Fruit fly (Drosophila melanogaster) whole organism, embryonic: ENCODE data around the gene hng2.

Source experiments
- ATbp ChIP-seq: fragments of 200-800 bp; sonication (Bioruptor generic); optimal IDR thresholded peaks from 2 replicates; lab custom pipeline; 2017; ENCODE audit warnings: missing biosample characterization, mild to moderate bottlenecking, missing genetic modification characterization, missing genetic modification reagents
- Ada2b ChIP-seq: fragments of 200-800 bp; sonication (Bioruptor generic); IDR thresholded peaks from 2 replicates; pipeline ENCODE4 v1.3.6; 2022; ENCODE audit warnings: missing biosample characterization, missing genetic modification characterization
- Adf1 ChIP-seq: fragments of 200-800 bp; sonication (Bioruptor generic); IDR thresholded peaks from 2 replicates; pipeline ENCODE4 v1.3.6; 2022; ENCODE audit warnings: missing biosample characterization, missing genetic modification characterization
- C15 ChIP-seq: fragments of 200-800 bp; sonication (Bioruptor generic); IDR thresholded peaks from 3 replicates; pipeline ENCODE4 v1.3.6; 2022; ENCODE audit warnings: missing biosample characterization, missing genetic modification characterization
- CG10209 ChIP-seq: fragments of 200-800 bp; sonication (Bioruptor generic); optimal IDR thresholded peaks from 3 replicates; lab custom pipeline; 2017; ENCODE audit warnings: missing biosample characterization, mild to moderate bottlenecking, missing genetic modification characterization, missing genetic modification reagents
- CG10431 ChIP-seq: fragments of 200-800 bp; sonication (Bioruptor generic); optimal IDR thresholded peaks from 3 replicates; lab custom pipeline; 2018; ENCODE audit warnings: missing biosample characterization, mild to moderate bottlenecking, missing genetic modification characterization
- CG10462 ChIP-seq: fragments of 200-800 bp; sonication (Bioruptor generic); optimal IDR thresholded peaks from 2 replicates; lab custom pipeline; 2016; ENCODE audit warnings: missing biosample characterization, missing genetic modification characterization
- CG11504 ChIP-seq: fragments of 200-800 bp; sonication (Bioruptor generic); optimal IDR thresholded peaks from 3 replicates; lab custom pipeline; 2019; ENCODE audit warnings: missing biosample characterization, mild to moderate bottlenecking, missing genetic modification characterization, moderate library complexity
- CG12071 ChIP-seq: fragments of 200-800 bp; sonication (Bioruptor generic); optimal IDR thresholded peaks from 3 replicates; lab custom pipeline; 2018; ENCODE audit warnings: missing biosample characterization, mild to moderate bottlenecking, missing genetic modification characterization
- CG12659 ChIP-seq: fragments of 200-800 bp; sonication (Bioruptor generic); optimal IDR thresholded peaks from 3 replicates; lab custom pipeline; 2017; ENCODE audit warnings: mild to moderate bottlenecking, missing biosample characterization, missing genetic modification reagents, missing genetic modification characterization
- CG13624 ChIP-seq: fragments of 200-800 bp; sonication (Bioruptor generic); optimal IDR thresholded peaks from 2 replicates; lab custom pipeline; 2016; ENCODE audit warnings: missing biosample characterization, missing genetic modification characterization
- CG14014 ChIP-seq: fragments of 200-800 bp; sonication (Bioruptor generic); IDR thresholded peaks from 2 replicates; pipeline ENCODE4 v1.3.6; 2022; ENCODE audit warnings: missing biosample characterization, missing genetic modification characterization
- CG14710 ChIP-seq: fragments of 200-800 bp; sonication (Bioruptor generic); optimal IDR thresholded peaks from 3 replicates; lab custom pipeline; 2019; ENCODE audit warnings: missing biosample characterization, mild to moderate bottlenecking, missing genetic modification characterization, moderate library complexity
- CG15073 ChIP-seq: fragments of 200-800 bp; sonication (Bioruptor generic); optimal IDR thresholded peaks from 2 replicates; lab custom pipeline; 2016; ENCODE audit warnings: missing biosample characterization, missing genetic modification characterization
- CG17186 ChIP-seq: fragments of 200-800 bp; sonication (Bioruptor generic); optimal IDR thresholded peaks from 3 replicates; lab custom pipeline; 2017; ENCODE audit warnings: missing biosample characterization, missing genetic modification reagents, missing genetic modification characterization
- CG18262 ChIP-seq: fragments of 200-800 bp; optimal IDR thresholded peaks from 3 replicates; lab custom pipeline; 2019; ENCODE audit warnings: missing biosample characterization, mild to moderate bottlenecking, missing genetic modification characterization, moderate library complexity
- CG18619 ChIP-seq: fragments of 200-800 bp; sonication (Bioruptor generic); optimal IDR thresholded peaks from 3 replicates; lab custom pipeline; 2017; ENCODE audit warnings: missing biosample characterization, mild to moderate bottlenecking, missing genetic modification characterization
- CG2712 ChIP-seq: fragments of 200-800 bp; optimal IDR thresholded peaks from 3 replicates; lab custom pipeline; 2019; ENCODE audit warnings: missing biosample characterization, mild to moderate bottlenecking, missing genetic modification characterization, moderate library complexity
- CG31441 ChIP-seq: fragments of 200-800 bp; sonication (Bioruptor generic); IDR thresholded peaks from 2 replicates; pipeline ENCODE4 v1.3.6; 2022; ENCODE audit warnings: missing biosample characterization, missing genetic modification characterization
- CG32532 ChIP-seq: fragments of 200-800 bp; sonication (Bioruptor generic); IDR thresholded peaks from 2 replicates; pipeline ENCODE4 v1.3.6; 2022; ENCODE audit warnings: missing biosample characterization, missing genetic modification characterization
- CG32767 ChIP-seq: fragments of 200-800 bp; sonication (Bioruptor generic); IDR thresholded peaks from 2 replicates; pipeline ENCODE4 v1.3.6; 2022; ENCODE audit warnings: missing biosample characterization, missing genetic modification characterization
- CG34422 ChIP-seq: fragments of 200-800 bp; sonication (Bioruptor generic); IDR thresholded peaks from 3 replicates; pipeline ENCODE4 v1.3.6; 2022; ENCODE audit warnings: missing biosample characterization, missing genetic modification characterization
- CG4707 ChIP-seq: fragments of 200-800 bp; sonication (Bioruptor generic); optimal IDR thresholded peaks from 2 replicates; lab custom pipeline; 2018; ENCODE audit warnings: missing biosample characterization, mild to moderate bottlenecking, missing genetic modification characterization, moderate library complexity
- CG4854 ChIP-seq: fragments of 200-800 bp; sonication (Bioruptor generic); optimal IDR thresholded peaks from 2 replicates; lab custom pipeline; 2016; ENCODE audit warnings: missing biosample characterization, missing genetic modification characterization, inconsistent platforms
- CG5953 ChIP-seq: fragments of 200-800 bp; sonication (Bioruptor generic); IDR thresholded peaks from 2 replicates; pipeline ENCODE4 v1.3.6; 2022; ENCODE audit warnings: missing biosample characterization, missing genetic modification characterization
- CG6254 ChIP-seq: fragments of 200-800 bp; sonication (Bioruptor generic); optimal IDR thresholded peaks from 3 replicates; lab custom pipeline; 2017; ENCODE audit warnings: mild to moderate bottlenecking, missing biosample characterization, missing genetic modification reagents, missing genetic modification characterization
- CG9876 ChIP-seq: fragments of 200-800 bp; sonication (Bioruptor generic); optimal IDR thresholded peaks from 2 replicates; lab custom pipeline; 2016; ENCODE audit warnings: missing biosample characterization, missing genetic modification characterization
- D19A ChIP-seq: fragments of 200-800 bp; optimal IDR thresholded peaks from 3 replicates; lab custom pipeline; 2019; ENCODE audit warnings: missing biosample characterization, mild to moderate bottlenecking, missing genetic modification characterization, moderate library complexity
- Elba2 ChIP-seq: fragments of 200-800 bp; sonication (Bioruptor generic); optimal IDR thresholded peaks from 3 replicates; lab custom pipeline; 2016; ENCODE audit warnings: missing biosample characterization, missing genetic modification characterization
- Hr39 ChIP-seq: fragments of >200 bp; optimal IDR thresholded peaks from 2 replicates; lab custom pipeline; 2017
- Optix ChIP-seq: fragments of 200-800 bp; sonication (Bioruptor generic); IDR thresholded peaks from 3 replicates; pipeline ENCODE4 v1.3.6; 2022; ENCODE audit warnings: missing biosample characterization, missing genetic modification characterization
- Sry-δ ChIP-seq: fragments of 200-800 bp; sonication (Bioruptor generic); optimal IDR thresholded peaks from 2 replicates; lab custom pipeline; 2016; ENCODE audit warnings: missing biosample characterization, missing genetic modification characterization
- Xbp1 ChIP-seq: fragments of 200-800 bp; sonication (Bioruptor generic); optimal IDR thresholded peaks from 3 replicates; lab custom pipeline; 2016; ENCODE audit warnings: missing biosample characterization, mild to moderate bottlenecking, missing genetic modification characterization
- ato ChIP-seq: fragments of 200-800 bp; sonication (Bioruptor generic); IDR thresholded peaks from 2 replicates; pipeline ENCODE4 v1.3.6; 2022; ENCODE audit warnings: missing biosample characterization, missing genetic modification characterization; ENCODE audit not compliant: partially characterized antibody
- btn ChIP-seq: fragments of 200-800 bp; sonication (Bioruptor generic); optimal IDR thresholded peaks from 2 replicates; lab custom pipeline; 2016; ENCODE audit warnings: missing biosample characterization, missing genetic modification characterization
- dm ChIP-seq: fragments of 200-800 bp; sonication (Bioruptor generic); optimal IDR thresholded peaks from 3 replicates; lab custom pipeline; 2016; ENCODE audit warnings: missing biosample characterization, missing genetic modification characterization
- dmrt11E ChIP-seq: fragments of 200-800 bp; sonication (Bioruptor generic); optimal IDR thresholded peaks from 3 replicates; lab custom pipeline; 2018; ENCODE audit warnings: missing biosample characterization, mild to moderate bottlenecking, missing genetic modification characterization, moderate library complexity
- exex ChIP-seq: fragments of 200-800 bp; sonication (Bioruptor generic); optimal IDR thresholded peaks from 4 replicates; lab custom pipeline; 2018; ENCODE audit warnings: missing biosample characterization, mild to moderate bottlenecking, missing genetic modification characterization, moderate library complexity
- fru ChIP-seq: fragments of >200 bp; optimal IDR thresholded peaks from 2 replicates; lab custom pipeline; 2017
- gsb ChIP-seq: fragments of 200-800 bp; sonication (Bioruptor generic); IDR thresholded peaks from 2 replicates; pipeline ENCODE4 v1.3.6; 2022; ENCODE audit warnings: missing biosample characterization, missing genetic modification characterization
- gt ChIP-seq: fragments of 200-800 bp; sonication (Bioruptor generic); IDR thresholded peaks from 2 replicates; pipeline ENCODE4 v1.3.6; 2022; ENCODE audit warnings: missing biosample characterization, missing genetic modification characterization
- h ChIP-seq: fragments of >200 bp; optimal IDR thresholded peaks from 2 replicates; lab custom pipeline; 2017
- insv ChIP-seq, 2 experiments: fragments of 200-800 bp; sonication (Bioruptor generic); optimal IDR thresholded peaks; 3 replicates each; lab custom pipeline; 2016 to 2018; ENCODE audit warnings: missing biosample characterization in 2 of 2, missing genetic modification characterization in 2 of 2
- lab ChIP-seq: fragments of 200-800 bp; sonication (Bioruptor generic); optimal IDR thresholded peaks from 3 replicates; lab custom pipeline; 2017; ENCODE audit warnings: missing biosample characterization, missing genetic modification characterization, mild to moderate bottlenecking, moderate library complexity, missing genetic modification reagents
- lov ChIP-seq, 2 experiments: fragments of 200-800 bp in 1 of 2; fragments of >200 bp in 1 of 2; sonication (Bioruptor generic) in 1 of 2; IDR thresholded peaks in 1 of 2; optimal IDR thresholded peaks in 1 of 2; 2 replicates in 1 of 2; 3 replicates in 1 of 2; pipeline versions ENCODE4 v1.3.6 to Lab custom; 2017 to 2022; ENCODE audit warnings: missing biosample characterization in 1 of 2, missing genetic modification characterization in 1 of 2
- oc ChIP-seq: fragments of 200-800 bp; sonication (Bioruptor generic); optimal IDR thresholded peaks from 2 replicates; lab custom pipeline; 2018; ENCODE audit warnings: missing biosample characterization, mild to moderate bottlenecking, missing genetic modification characterization, moderate library complexity
- sc ChIP-seq, 3 experiments: fragments of >200 bp in 2 of 3; fragments of 200-800 bp in 1 of 3; sonication (Bioruptor generic) in 1 of 3; optimal IDR thresholded peaks; 2 replicates in 2 of 3; 3 replicates in 1 of 3; lab custom pipeline; 2017; ENCODE audit warnings: mild to moderate bottlenecking in 1 of 3, missing biosample characterization in 1 of 3, missing genetic modification characterization in 1 of 3, missing genetic modification reagents in 1 of 3
- sd ChIP-seq: fragments of 200-800 bp; sonication (Bioruptor generic); optimal IDR thresholded peaks from 3 replicates; lab custom pipeline; 2018; ENCODE audit warnings: missing biosample characterization, mild to moderate bottlenecking, missing genetic modification characterization, moderate library complexity
- stwl ChIP-seq: fragments of 200-800 bp; sonication (Bioruptor generic); optimal IDR thresholded peaks from 3 replicates; lab custom pipeline; 2018; ENCODE audit warnings: missing biosample characterization, mild to moderate bottlenecking, missing genetic modification characterization, moderate library complexity
- tio ChIP-seq: fragments of 200-800 bp; sonication (Bioruptor generic); optimal IDR thresholded peaks from 2 replicates; lab custom pipeline; 2017; ENCODE audit warnings: missing biosample characterization, missing genetic modification characterization, inconsistent platforms
- tup ChIP-seq: fragments of 200-800 bp; sonication (Bioruptor generic); optimal IDR thresholded peaks from 2 replicates; lab custom pipeline; 2016; ENCODE audit warnings: missing biosample characterization, mild to moderate bottlenecking, missing genetic modification characterization, moderate library complexity

The hng2 gene

DNA sequence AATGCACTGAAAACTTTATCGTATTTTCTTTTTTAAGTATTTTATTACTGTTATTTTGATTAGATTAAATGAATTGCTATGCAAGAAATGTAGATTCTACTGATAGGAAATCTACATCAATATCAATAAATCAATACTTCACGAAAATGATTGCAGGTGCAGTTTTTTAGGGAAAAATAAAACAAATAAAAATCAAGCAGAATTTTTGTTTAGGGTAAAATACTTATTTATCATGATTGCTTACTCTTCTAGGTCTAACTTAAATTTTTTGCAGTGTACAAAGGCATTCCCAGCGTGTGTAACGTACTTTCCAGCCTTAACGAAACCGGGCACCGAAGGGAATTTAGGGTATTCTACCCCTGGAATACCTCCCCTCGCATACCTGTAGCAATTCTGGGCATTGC, 2.4 kb downstream of the hng2 start:
- TF ChIP-seq CG31441 (GFP tag; lab: Robert Waterston, UW): peak; percentile 89
- no peak for TF ChIP-seq sc (optimal IDR thresholded peaks at IDR 0.05; lab: Kevin White, UChicago)
- TF ChIP-seq sc (GFP tag; optimal IDR thresholded peaks at IDR 0.05; lab: Kevin White, UChicago): peak; percentile 81
- TF ChIP-seq Xbp1: peak; percentile 71
- TF ChIP-seq Ada2b: no peak
- TF ChIP-seq CG9876: peak; percentile 2
- peak; percentile 65 for TF ChIP-seq CG10462 (GFP tag; lab: Kevin White, UChicago)
- TF ChIP-seq oc (tag; lab: Kevin White, UChicago): peak; percentile 27
- TF ChIP-seq gt (GFP tag; lab: Robert Waterston, UW): no peak
- no peak for TF ChIP-seq CG5953 (GFP tag; lab: Robert Waterston, UW)
- no peak for TF ChIP-seq fru
- peak; percentile 61 for TF ChIP-seq stwl (tag; lab: Kevin White, UChicago)
- TF ChIP-seq CG12071: no peak
- no peak for TF ChIP-seq h (lab: Kevin White, UChicago)
- no peak for TF ChIP-seq tio (GFP tag; lab: Kevin White, UChicago)
- TF ChIP-seq CG10431 (GFP tag; lab: Kevin White, UChicago): peak; percentile 29
- peak; percentile 94 for TF ChIP-seq CG2712 (tag; lab: Kevin White, UChicago)
- no peak for TF ChIP-seq C15
- peak; percentile 62; the same call in 1 of the 3 replicates for TF ChIP-seq CG34422
- peak; percentile 98 for TF ChIP-seq D19A (tag; lab: Kevin White, UChicago)
- no peak for TF ChIP-seq dm (GFP tag; lab: Kevin White, UChicago)
- peak; percentile 96 for TF ChIP-seq CG18262 (tag; lab: Kevin White, UChicago)
- TF ChIP-seq CG6254: peak; percentile 77
- peak in 1 of 2 experiments; percentile 17 for TF ChIP-seq insv (GFP tag; optimal IDR thresholded peaks at IDR 0.05; lab: Kevin White, UChicago)
- no peak; the same call in 1 of the 2 replicates for TF ChIP-seq CG32532 (GFP tag; lab: Robert Waterston, UW)
- TF ChIP-seq CG12659 (GFP tag; lab: Kevin White, UChicago): peak; percentile 32
- TF ChIP-seq lab (GFP tag; lab: Kevin White, UChicago): peak; percentile 54
- peak; percentile 78 for TF ChIP-seq Elba2 (GFP tag; lab: Kevin White, UChicago)
- no peak for TF ChIP-seq CG14014 (GFP tag; lab: Robert Waterston, UW)
- TF ChIP-seq Sry-δ (GFP tag; lab: Kevin White, UChicago): no peak
- TF ChIP-seq ATbp (GFP tag; lab: Kevin White, UChicago): peak; percentile 45
- TF ChIP-seq dmrt11E: peak; percentile 97
- no peak for TF ChIP-seq Hr39 (lab: Kevin White, UChicago)
- TF ChIP-seq CG13624 (GFP tag; lab: Kevin White, UChicago): peak; percentile 20
- TF ChIP-seq sd: peak; percentile 51
- peak; percentile 68 for TF ChIP-seq CG10209 (GFP tag; lab: Kevin White, UChicago)
- TF ChIP-seq CG4707 (GFP tag; lab: Kevin White, UChicago): no peak
- TF ChIP-seq CG14710 (tag; lab: Kevin White, UChicago): peak; percentile 95
- 0 out of 2 replicates have a peak, but pooled peaks have one; percentile 34 for TF ChIP-seq CG32767 (GFP tag; lab: Robert Waterston, UW)
- peak; percentile 41 for TF ChIP-seq CG4854 (GFP tag; lab: Kevin White, UChicago)
- TF ChIP-seq CG11504 (tag; lab: Kevin White, UChicago): peak; percentile 76
- no peak for TF ChIP-seq gsb (GFP tag; lab: Robert Waterston, UW)
- no peak for TF ChIP-seq Optix (GFP tag; lab: Robert Waterston, UW)
- TF ChIP-seq btn (GFP tag; lab: Kevin White, UChicago): peak; percentile 8
- peak; percentile 63 for TF ChIP-seq CG18619 (GFP tag; lab: Kevin White, UChicago)
- no peak for TF ChIP-seq CG17186
- TF ChIP-seq tup (GFP tag; lab: Kevin White, UChicago): peak; percentile 18
- no peak for TF ChIP-seq Adf1 (GFP tag; lab: Robert Waterston, UW)
- TF ChIP-seq ato (GFP tag; lab: Robert Waterston, UW): no peak
- TF ChIP-seq CG15073 (GFP tag; lab: Kevin White, UChicago): no peak
- TF ChIP-seq exex (tag; lab: Kevin White, UChicago): no peak
- no peak for TF ChIP-seq lov (optimal IDR thresholded peaks at IDR 0.05; lab: Kevin White, UChicago)
- peak; percentile 63; the same call in 1 of the 3 replicates for TF ChIP-seq lov (GFP tag; IDR thresholded peaks at IDR 0.05; lab: Robert Waterston, UW)
